Worm (Caenorhabditis elegans) whole organism, early embryonic: ENCODE results near the gene nhr-98.

ENCODE experiments used
- B0310.2 ChIP-seq: sonication (generic microtip); optimal IDR thresholded peaks from 2 replicates; lab custom pipeline; 2016; ENCODE audit warnings: mild to moderate bottlenecking, missing genetic modification characterization, missing compliant biosample characterization
- F13C5.2 ChIP-seq: sonication (generic microtip); optimal IDR thresholded peaks from 2 replicates; lab custom pipeline; 2017; ENCODE audit warnings: mild to moderate bottlenecking, missing genetic modification characterization, inconsistent platforms, missing compliant biosample characterization
- aly-1 ChIP-seq: sonication (generic microtip); optimal IDR thresholded peaks from 2 replicates; lab custom pipeline; 2016; ENCODE audit warnings: missing genetic modification characterization, missing compliant biosample characterization
- ama-1 ChIP-seq: fragments of 150-350 bp; optimal IDR thresholded peaks from 2 replicates; lab custom pipeline; 2014
- ceh-13 ChIP-seq: fragments of 200-800 bp; sonication (Bioruptor generic); optimal IDR thresholded peaks from 2 replicates; lab custom pipeline; 2018; ENCODE audit warnings: mild to moderate bottlenecking, missing genetic modification characterization, missing compliant biosample characterization
- ceh-36 ChIP-seq: sonication (generic microtip); optimal IDR thresholded peaks from 2 replicates; lab custom pipeline; 2016; ENCODE audit warnings: missing genetic modification characterization, inconsistent platforms, missing compliant biosample characterization
- ets-7 ChIP-seq: sonication (generic microtip); optimal IDR thresholded peaks from 2 replicates; lab custom pipeline; 2016; ENCODE audit warnings: missing genotype, missing genetic modification characterization, missing compliant biosample characterization
- flt-1 ChIP-seq: fragments of 200-800 bp; sonication (Bioruptor generic); IDR thresholded peaks from 2 replicates; pipeline ENCODE4 v1.3.6; 2022; ENCODE audit warnings: missing genetic modification characterization, missing compliant biosample characterization
- hmbx-1 ChIP-seq: sonication (generic microtip); optimal IDR thresholded peaks from 2 replicates; lab custom pipeline; 2016; ENCODE audit warnings: mild to moderate bottlenecking, missing genetic modification characterization, missing compliant biosample characterization
- hmg-4 ChIP-seq: fragments of 200-800 bp; sonication (Bioruptor generic); optimal IDR thresholded peaks from 2 replicates; lab custom pipeline; 2018; ENCODE audit warnings: mild to moderate bottlenecking, missing genetic modification characterization, missing compliant biosample characterization
- hnd-1 ChIP-seq: sonication (generic microtip); optimal IDR thresholded peaks from 2 replicates; lab custom pipeline; 2016; ENCODE audit warnings: missing genetic modification characterization, missing compliant biosample characterization
- pes-1 ChIP-seq: fragments of 200-800 bp; sonication (Bioruptor generic); IDR thresholded peaks from 2 replicates; pipeline ENCODE4 v1.3.6; 2022; ENCODE audit warnings: missing genetic modification reagents, missing genetic modification characterization, missing compliant biosample characterization
- scrt-1 ChIP-seq: fragments of 200-800 bp; sonication (Bioruptor generic); IDR thresholded peaks from 2 replicates; pipeline ENCODE4 v1.3.6; 2022; ENCODE audit warnings: missing genetic modification characterization, missing compliant biosample characterization
- sea-1 ChIP-seq: fragments of 200-800 bp; sonication (Bioruptor generic); conservative IDR thresholded peaks from 2 replicates; pipeline ENCODE4 v1.3.6; 2022; ENCODE audit warnings: missing genetic modification characterization, missing compliant biosample characterization
- tbx-11 ChIP-seq: fragments of 200-800 bp; sonication (Bioruptor generic); IDR thresholded peaks from 2 replicates; pipeline ENCODE4 v1.3.6; 2022; ENCODE audit warnings: missing genetic modification characterization, missing compliant biosample characterization
- tbx-37 ChIP-seq: fragments of 200-800 bp; sonication (Bioruptor generic); conservative IDR thresholded peaks from 2 replicates; pipeline ENCODE4 v1.3.6; 2022; ENCODE audit warnings: missing genetic modification reagents, missing genetic modification characterization, missing compliant biosample characterization
- tra-4 ChIP-seq: sonication (generic microtip); optimal IDR thresholded peaks from 2 replicates; lab custom pipeline; 2017; ENCODE audit warnings: missing genetic modification characterization, missing compliant biosample characterization

Gene nhr-98

ce11 chrV:422133-422532 lies 31.5 kb upstream of the nhr-98 start, which contains the start of gene dod-20:
TSS of gene dod-20 (plus strand) at chrV:422433.
- no peak for TF ChIP-seq ceh-13 (GFP tag; lab: Kevin White, UChicago)
- no peak for TF ChIP-seq tbx-11
- no peak for TF ChIP-seq tbx-37 (GFP tag; lab: Robert Waterston, UW)

- TF ChIP-seq scrt-1 (GFP tag; lab: Robert Waterston, UW) (no peak), hmbx-1 (tag; lab: Kevin White, UChicago) (no peak), ets-7 (no peak), ceh-13 (GFP tag; lab: Kevin White, UChicago) (no peak), ceh-36 (tag; lab: Kevin White, UChicago) (no peak), sea-1 (no peak), flt-1 (GFP tag; lab: Robert Waterston, UW) (no peak), hmg-4 (no peak), tbx-11 (no peak)
Measured at ce11 chrV:424140-424539, 29.5 kb upstream of the nhr-98 start, which contains the start of gene B0554.5. TSS of gene B0554.5 (plus strand) at chrV:424440.

ce11 chrV:428844-429243 lies 24.8 kb upstream of the nhr-98 start, which contains the start of gene B0554.4:
TSS of gene B0554.4 (plus strand) at chrV:429144.
- TF ChIP-seq pes-1 (no peak), sea-1 (no peak), ceh-13 (GFP tag; lab: Kevin White, UChicago) (no peak), tra-4 (tag; lab: Kevin White, UChicago) (no peak), ama-1 (lab: Kevin White, UChicago) (no peak), tbx-37 (GFP tag; lab: Robert Waterston, UW) (no peak), aly-1 (tag; lab: Kevin White, UChicago) (no peak), scrt-1 (GFP tag; lab: Robert Waterston, UW) (no peak), hmbx-1 (tag; lab: Kevin White, UChicago) (no peak), ceh-36 (tag; lab: Kevin White, UChicago) (no peak), B0310.2 (tag; lab: Kevin White, UChicago) (no peak), ets-7 (no peak)

- TF ChIP-seq F13C5.2 (no peak), aly-1 (tag; lab: Kevin White, UChicago) (no peak), B0310.2 (tag; lab: Kevin White, UChicago) (no peak), ceh-36 (tag; lab: Kevin White, UChicago) (no peak), pes-1 (no peak), ets-7 (no peak), tra-4 (tag; lab: Kevin White, UChicago) (no peak)
Measured at ce11 chrV:432991-433390, 20.7 kb upstream of the nhr-98 start.

ce11 chrV:433898-434297 lies 19.8 kb upstream of the nhr-98 start, which contains the start of gene B0554.2:
TSS of gene B0554.2 (plus strand) at chrV:434198.
- no peak for TF ChIP-seq aly-1 (tag; lab: Kevin White, UChicago)
- no peak for TF ChIP-seq scrt-1 (GFP tag; lab: Robert Waterston, UW)
- TF ChIP-seq ama-1 (lab: Kevin White, UChicago) = no peak
- TF ChIP-seq hnd-1 = no peak
- no peak for TF ChIP-seq hmg-4
- no peak for TF ChIP-seq ceh-13 (GFP tag; lab: Kevin White, UChicago)
- no peak for TF ChIP-seq hmbx-1 (tag; lab: Kevin White, UChicago)
- no peak for TF ChIP-seq F13C5.2
- TF ChIP-seq tbx-11 = no peak
- no peak for TF ChIP-seq sea-1
- no peak for TF ChIP-seq tbx-37 (GFP tag; lab: Robert Waterston, UW)
- TF ChIP-seq ceh-36 (tag; lab: Kevin White, UChicago) = no peak
- no peak for TF ChIP-seq tra-4 (tag; lab: Kevin White, UChicago)
- TF ChIP-seq flt-1 (GFP tag; lab: Robert Waterston, UW) = no peak

ce11 chrV:438094-438493 lies 15.6 kb upstream of the nhr-98 start, which contains the start of gene B0554.1:
TSS of gene B0554.1 (plus strand) at chrV:438394.
- TF ChIP-seq ceh-36 (tag; lab: Kevin White, UChicago) (no peak), tra-4 (tag; lab: Kevin White, UChicago) (no peak), ama-1 (lab: Kevin White, UChicago) (no peak), sea-1 (no peak), ceh-13 (GFP tag; lab: Kevin White, UChicago) (no peak), tbx-37 (GFP tag; lab: Robert Waterston, UW) (no peak)

- TF ChIP-seq ceh-36 (tag; lab: Kevin White, UChicago) (no peak), ama-1 (lab: Kevin White, UChicago) (no peak), pes-1 (no peak), tbx-11 (no peak)
Measured at ce11 chrV:439183-439749, 14.4 kb upstream of the nhr-98 start.

ce11 chrV:440923-441322 lies 12.7 kb upstream of the nhr-98 start, which contains the start of gene B0554.7:
TSS of gene B0554.7 (minus strand) at chrV:441023.
- TF ChIP-seq hnd-1 (no peak), sea-1 (no peak), hmbx-1 (tag; lab: Kevin White, UChicago) (no peak), tbx-37 (GFP tag; lab: Robert Waterston, UW) (no peak), tbx-11 (no peak), F13C5.2 (no peak), ceh-13 (GFP tag; lab: Kevin White, UChicago) (no peak), ceh-36 (tag; lab: Kevin White, UChicago) (no peak), scrt-1 (GFP tag; lab: Robert Waterston, UW) (no peak), ama-1 (lab: Kevin White, UChicago) (no peak)
